Fruit fly (Drosophila melanogaster): Measurements from ENCODE around the gene Alp9.

DNA sequence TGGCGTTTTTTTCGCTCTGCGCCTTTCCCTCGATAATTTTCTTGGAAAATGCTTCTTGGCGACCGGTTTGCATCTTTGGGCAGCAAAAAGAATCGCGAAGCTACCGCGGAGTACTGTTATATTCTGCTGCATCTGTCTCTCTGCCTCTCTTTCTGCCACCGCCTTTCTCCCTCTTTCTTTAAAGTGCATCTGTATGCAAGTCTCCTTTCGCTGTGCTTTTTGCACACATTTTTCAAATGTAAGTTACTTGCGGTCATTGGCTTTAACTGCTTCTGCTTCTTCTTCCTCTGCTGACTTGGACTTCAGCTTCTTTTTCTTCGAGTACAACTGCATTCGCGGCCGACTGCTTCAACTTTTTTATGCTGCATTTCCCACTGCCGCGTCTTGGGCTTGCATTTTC, 20.4 kb downstream of the Alp9 start:
- TF ChIP-seq CG15336 (GFP tag; IDR thresholded peaks at IDR 0.05) (no peak), lz (GFP tag; optimal IDR thresholded peaks at IDR 0.05) (no peak), Sox102F (GFP tag; optimal IDR thresholded peaks at IDR 0.05) (no peak), Sox14 (GFP tag; optimal IDR thresholded peaks at IDR 0.05) (no peak), dac (GFP tag; optimal IDR thresholded peaks at IDR 0.05) (no peak), CG16779 (tag; optimal IDR thresholded peaks at IDR 0.05) (no peak), Lpt (GFP tag; optimal IDR thresholded peaks at IDR 0.05) (peak; percentile 0), Gug (GFP tag; IDR thresholded peaks at IDR 0.05) (no peak), Blimp-1 (GFP tag; optimal IDR thresholded peaks at IDR 0.05) (peak; percentile 95), Eip93F (GFP tag; optimal IDR thresholded peaks at IDR 0.05) (no peak), Smox (GFP tag; optimal IDR thresholded peaks at IDR 0.05) (no peak), Hr39 (GFP tag; optimal IDR thresholded peaks at IDR 0.05) (no peak), Hr4 (GFP tag; optimal IDR thresholded peaks at IDR 0.05) (no peak), CG8319 (GFP tag; optimal IDR thresholded peaks at IDR 0.05) (no peak)
